Fruit fly (Drosophila melanogaster) whole organism, prepupa: Measurements from ENCODE around the gene Pfdn1.

ENCODE experiments used
- Gug ChIP-seq: fragments of 200-800 bp; sonication (Bioruptor generic); IDR thresholded peaks from 2 replicates; pipeline ENCODE4 v1.3.6; 2022; ENCODE audit warnings: missing biosample characterization, missing genetic modification characterization
- Hr39 ChIP-seq: fragments of 200-800 bp; sonication (Bioruptor generic); optimal IDR thresholded peaks from 2 replicates; lab custom pipeline; 2016; ENCODE audit warnings: missing biosample characterization, missing genetic modification characterization
- Sox15 ChIP-seq: fragments of 200-800 bp; sonication (Bioruptor generic); optimal IDR thresholded peaks from 3 replicates; lab custom pipeline; 2016; ENCODE audit warnings: missing biosample characterization, missing genetic modification characterization
- cyc ChIP-seq: fragments of 200-800 bp; sonication (Bioruptor generic); optimal IDR thresholded peaks from 3 replicates; lab custom pipeline; 2016; ENCODE audit warnings: missing biosample characterization, missing genetic modification characterization

dm6 chr2L:6020535-6020934, 48.3 kb upstream of the Pfdn1 start, which contains the start of gene CG13996:
- no peak for TF ChIP-seq Gug (GFP tag; lab: Robert Waterston, UW)
- no peak for TF ChIP-seq cyc (GFP tag; lab: Kevin White, UChicago)
- TF ChIP-seq Hr39 (GFP tag; lab: Kevin White, UChicago): no peak
- TF ChIP-seq Sox15 (GFP tag; lab: Kevin White, UChicago): no peak
